Worm (Caenorhabditis elegans) whole organism, L2 larva: ENCODE results near the gene chil-6.

Source experiments
- ZK546.5 ChIP-seq: sonication (generic microtip); optimal IDR thresholded peaks from 2 replicates; lab custom pipeline; 2017; ENCODE audit warnings: missing biosample characterization, missing genetic modification characterization
- alr-1 ChIP-seq: fragments of 150-350 bp; optimal IDR thresholded peaks from 2 replicates; lab custom pipeline; 2014; ENCODE audit warnings: missing biosample characterization, missing genetic modification characterization
- lin-11 ChIP-seq: fragments of 150-350 bp; sonication (generic microtip); optimal IDR thresholded peaks from 2 replicates; lab custom pipeline; 2014; ENCODE audit warnings: missing biosample characterization, missing genetic modification characterization, inconsistent platforms, mixed read lengths
- nhr-11 ChIP-seq: fragments of 150-350 bp; optimal IDR thresholded peaks from 2 replicates; lab custom pipeline; 2014; ENCODE audit warnings: missing biosample characterization, missing genetic modification characterization
- nhr-77 ChIP-seq: fragments of 150-350 bp; optimal IDR thresholded peaks from 2 replicates; lab custom pipeline; 2014; ENCODE audit warnings: missing biosample characterization, missing genetic modification characterization

- TF ChIP-seq lin-11 (tag; lab: Kevin White, UChicago) = no peak
- no peak for TF ChIP-seq nhr-11
- no peak for TF ChIP-seq alr-1 (tag; lab: Kevin White, UChicago)
- TF ChIP-seq ZK546.5 = no peak
- no peak for TF ChIP-seq nhr-77 (tag; lab: Kevin White, UChicago)
These were observed 23.8 kb downstream of the chil-6 start, which contains the start of gene ZK938.3 for ce11 chrII:9833855-9834254.
